Fruit fly (Drosophila melanogaster): Measurements from ENCODE around the gene PIG-T.

DNA sequence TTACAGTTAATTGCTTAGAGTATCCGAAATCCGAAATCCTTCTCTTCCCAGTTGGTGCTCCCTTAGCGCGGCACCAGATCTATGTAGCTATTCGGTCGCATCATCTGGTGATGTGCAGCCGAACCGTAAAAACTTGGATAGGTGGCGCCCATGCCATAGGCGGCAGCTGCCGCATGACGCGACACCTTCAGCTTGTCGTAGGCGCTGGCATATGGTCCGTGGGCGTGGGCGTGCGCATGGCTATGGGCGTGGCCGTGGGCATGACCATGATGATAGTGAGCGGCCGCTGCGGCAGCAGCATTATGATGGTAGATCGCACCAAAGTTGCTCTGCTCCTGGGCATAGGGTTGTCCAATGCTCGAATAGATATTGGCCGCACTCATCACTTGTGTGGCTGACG lies 41.1 kb upstream of the PIG-T start:
- no peak for TF ChIP-seq usp (GFP tag; optimal IDR thresholded peaks at IDR 0.05)
- no peak for TF ChIP-seq psq (optimal IDR thresholded peaks at IDR 0.05)
- TF ChIP-seq CG8478 (optimal IDR thresholded peaks at IDR 0.05) = no peak

Data from whole organism.